Worm (Caenorhabditis elegans): ENCODE results near the gene alp-1.

Gene alp-1

ce11 chrIV:8816029-8816428 lies 36.3 kb upstream of the alp-1 start, which contains the start of gene grsp-2:
Gene grsp-2 (plus strand): TSS chrIV:8816329.
- no peak for TF ChIP-seq syd-9 (tag; optimal IDR thresholded peaks at IDR 0.05)
- no peak for TF ChIP-seq ceh-45 (GFP tag; IDR thresholded peaks at IDR 0.05)
- no peak for TF ChIP-seq K09A11.1 (tag; optimal IDR thresholded peaks at IDR 0.05; ENCODE audit: insufficient read depth)
- no peak for TF ChIP-seq odd-2 (tag; optimal IDR thresholded peaks at IDR 0.05)
- no peak for TF ChIP-seq nhr-11 (tag; optimal IDR thresholded peaks at IDR 0.05)
- TF ChIP-seq ttx-3 (tag; optimal IDR thresholded peaks at IDR 0.05), result no peak
- TF ChIP-seq fkh-10 (GFP tag; optimal IDR thresholded peaks at IDR 0.05), result no peak
- TF ChIP-seq dve-1 (tag; optimal IDR thresholded peaks at IDR 0.05), result no peak
- TF ChIP-seq fkh-6 (tag; optimal IDR thresholded peaks at IDR 0.05), result no peak
- no peak for TF ChIP-seq F13H6.1 (tag; optimal IDR thresholded peaks at IDR 0.05)
- TF ChIP-seq sdc-2 (tag; optimal IDR thresholded peaks at IDR 0.05), result no peak
- TF ChIP-seq nhr-232 (tag; optimal IDR thresholded peaks at IDR 0.05), result no peak
- no peak for TF ChIP-seq unc-86 (tag; optimal IDR thresholded peaks at IDR 0.05)
- no peak for TF ChIP-seq che-1 (tag; optimal IDR thresholded peaks at IDR 0.05)

- TF ChIP-seq che-1 (tag; optimal IDR thresholded peaks at IDR 0.05), result no peak
- TF ChIP-seq unc-55 (GFP tag; optimal IDR thresholded peaks at IDR 0.05), result no peak
- TF ChIP-seq tbx-2 (tag; optimal IDR thresholded peaks at IDR 0.05), result no peak
- TF ChIP-seq fax-1 (tag; optimal IDR thresholded peaks at IDR 0.05), result no peak
- no peak for TF ChIP-seq K02D7.2 (tag; optimal IDR thresholded peaks at IDR 0.05)
- no peak for TF ChIP-seq ceh-6 (GFP tag; optimal IDR thresholded peaks at IDR 0.05)
- TF ChIP-seq elt-2 (tag; optimal IDR thresholded peaks at IDR 0.05), result no peak
- no peak for TF ChIP-seq odd-2 (tag; optimal IDR thresholded peaks at IDR 0.05)
- no peak for TF ChIP-seq ref-2 (tag; optimal IDR thresholded peaks at IDR 0.05)
- no peak for TF ChIP-seq nhr-232 (tag; optimal IDR thresholded peaks at IDR 0.05)
- no peak for TF ChIP-seq pqm-1 (tag; optimal IDR thresholded peaks at IDR 0.05)
- TF ChIP-seq nhr-11 (tag; optimal IDR thresholded peaks at IDR 0.05), result no peak
- TF ChIP-seq hlh-15 (tag; optimal IDR thresholded peaks at IDR 0.05), result no peak
- no peak for TF ChIP-seq pros-1 (tag; optimal IDR thresholded peaks at IDR 0.05)
- TF ChIP-seq zip-5 (tag; optimal IDR thresholded peaks at IDR 0.05), result no peak
Measured at ce11 chrIV:8816617-8817016, 35.7 kb upstream of the alp-1 start.

- TF ChIP-seq ceh-2 (tag; optimal IDR thresholded peaks at IDR 0.05), result no peak
- TF ChIP-seq pros-1 (tag; optimal IDR thresholded peaks at IDR 0.05), result no peak
- TF ChIP-seq ceh-31 (tag; optimal IDR thresholded peaks at IDR 0.05), result no peak
Measured at ce11 chrIV:8817639-8818038, 34.7 kb upstream of the alp-1 start, which contains the start of gene T28C6.10. Gene T28C6.10 (plus strand): TSS chrIV:8817939.

- TF ChIP-seq elt-2 (tag; optimal IDR thresholded peaks at IDR 0.05), result peak; percentile 24
- no peak for TF ChIP-seq ceh-48 (tag; optimal IDR thresholded peaks at IDR 0.05)
Measured at ce11 chrIV:8819471-8819870, 32.8 kb upstream of the alp-1 start.

ce11 chrIV:8820041-8820440 lies 32.3 kb upstream of the alp-1 start, which contains the start of gene T28C6.3:
Gene T28C6.3 (plus strand): TSS chrIV:8820341.
- TF ChIP-seq zip-5 (tag; optimal IDR thresholded peaks at IDR 0.05), result no peak

- TF ChIP-seq ceh-48 (tag; optimal IDR thresholded peaks at IDR 0.05) (no peak), npax-4 (tag; optimal IDR thresholded peaks at IDR 0.05) (no peak), ceh-31 (tag; optimal IDR thresholded peaks at IDR 0.05) (no peak), pqm-1 (tag; optimal IDR thresholded peaks at IDR 0.05) (no peak)
Measured at ce11 chrIV:8821147-8821546, 31.1 kb upstream of the alp-1 start, which contains the start of gene T28C6.5. Gene T28C6.5 (plus strand): TSS chrIV:8821447.

- TF ChIP-seq mec-3 (tag; optimal IDR thresholded peaks at IDR 0.05; ENCODE audit: borderline replicate concordance) (no peak), F13H6.1 (tag; optimal IDR thresholded peaks at IDR 0.05) (no peak), elt-2 (tag; optimal IDR thresholded peaks at IDR 0.05) (no peak), ceh-18 (tag; optimal IDR thresholded peaks at IDR 0.05) (no peak), hlh-30 (tag; optimal IDR thresholded peaks at IDR 0.05; ENCODE audit: insufficient read depth) (no peak), nhr-11 (tag; optimal IDR thresholded peaks at IDR 0.05) (no peak), eyg-1 (tag; optimal IDR thresholded peaks at IDR 0.05) (no peak), ceh-14 (tag; optimal IDR thresholded peaks at IDR 0.05) (no peak), dmd-4 (tag; optimal IDR thresholded peaks at IDR 0.05; ENCODE audit: borderline replicate concordance) (no peak), hlh-8 (tag; optimal IDR thresholded peaks at IDR 0.05) (no peak)
Measured at ce11 chrIV:8822598-8822997, 29.7 kb upstream of the alp-1 start.
